Fruit fly (Drosophila melanogaster): ENCODE measurements around the gene Cpr72Ea.

dm6 chr3L:16347914-16348313 lies 14.5 kb upstream of the Cpr72Ea start, which contains the start of gene mRpS34:
- no peak for TF ChIP-seq Dll (optimal IDR thresholded peaks at IDR 0.05)
- no peak for TF ChIP-seq psq (optimal IDR thresholded peaks at IDR 0.05)
- TF ChIP-seq usp (GFP tag; optimal IDR thresholded peaks at IDR 0.05) = no peak
- TF ChIP-seq CG8478 (optimal IDR thresholded peaks at IDR 0.05) = no peak
- no peak for TF ChIP-seq EcR (GFP tag; optimal IDR thresholded peaks at IDR 0.05)
- TF ChIP-seq pan (optimal IDR thresholded peaks at IDR 0.05) = no peak

Data from whole organism.